Worm (Caenorhabditis elegans) whole organism, L2 larva: Measurements from ENCODE around the gene R07B1.13.

Experiments used
- ZK546.5 ChIP-seq: sonication (generic microtip); optimal IDR thresholded peaks from 2 replicates; lab custom pipeline; 2017; ENCODE audit warnings: missing biosample characterization, missing genetic modification characterization
- lin-13 ChIP-seq: fragments of 150-350 bp; optimal IDR thresholded peaks from 2 replicates; lab custom pipeline; 2014; ENCODE audit warnings: missing biosample characterization, missing genetic modification reagents, missing genetic modification characterization
- nhr-12 ChIP-seq: fragments of 150-350 bp; optimal IDR thresholded peaks from 2 replicates; lab custom pipeline; 2014; ENCODE audit warnings: missing biosample characterization, missing genetic modification characterization
- nhr-6 ChIP-seq: fragments of 150-350 bp; optimal IDR thresholded peaks from 2 replicates; lab custom pipeline; 2014; ENCODE audit warnings: missing biosample characterization, missing genetic modification characterization
- nhr-77 ChIP-seq: fragments of 150-350 bp; optimal IDR thresholded peaks from 2 replicates; lab custom pipeline; 2014; ENCODE audit warnings: missing biosample characterization, missing genetic modification characterization
- skn-1 ChIP-seq: sonication (generic microtip); optimal IDR thresholded peaks from 2 replicates; lab custom pipeline; 2017; ENCODE audit warnings: missing biosample characterization, missing genetic modification characterization
- unc-39 ChIP-seq: fragments of 150-350 bp; optimal IDR thresholded peaks from 2 replicates; lab custom pipeline; 2014; ENCODE audit warnings: missing biosample characterization, missing genetic modification characterization

ce11 chrX:9877117-9877516, 7.5 kb downstream of the R07B1.13 start, which contains the start of gene R07B1.9:
- no peak for TF ChIP-seq lin-13 (GFP tag; lab: Kevin White, UChicago)
- no peak for TF ChIP-seq skn-1 (tag; lab: Kevin White, UChicago)
- no peak for TF ChIP-seq ZK546.5 (tag; lab: Kevin White, UChicago)
- no peak for TF ChIP-seq unc-39
- no peak for TF ChIP-seq nhr-77 (tag; lab: Kevin White, UChicago)
- TF ChIP-seq nhr-12 (tag; lab: Kevin White, UChicago): no peak
- TF ChIP-seq nhr-6 (tag; lab: Kevin White, UChicago): no peak
